Fruit fly (Drosophila melanogaster) whole organism, embryonic: ENCODE data around the gene CG31650.

Experiments used
- Atf-2 ChIP-seq: fragments of 200-800 bp; sonication (Bioruptor generic); optimal IDR thresholded peaks from 2 replicates; lab custom pipeline; 2016; ENCODE audit warnings: missing biosample characterization, missing genetic modification characterization
- Atf6 ChIP-seq: fragments of 200-800 bp; sonication (Bioruptor generic); IDR thresholded peaks from 2 replicates; pipeline ENCODE4 v1.3.6; 2022; ENCODE audit warnings: missing biosample characterization, missing genetic modification characterization
- Bteb2 ChIP-seq: fragments of 200-800 bp; sonication (Bioruptor generic); optimal IDR thresholded peaks from 2 replicates; lab custom pipeline; 2016; ENCODE audit warnings: missing biosample characterization, missing genetic modification characterization
- CG10462 ChIP-seq: fragments of 200-800 bp; sonication (Bioruptor generic); optimal IDR thresholded peaks from 2 replicates; lab custom pipeline; 2016; ENCODE audit warnings: missing biosample characterization, missing genetic modification characterization
- CG10543 ChIP-seq: fragments of 200-800 bp; sonication (Bioruptor generic); optimal IDR thresholded peaks from 3 replicates; lab custom pipeline; 2017; ENCODE audit warnings: missing biosample characterization, mild to moderate bottlenecking, missing genetic modification characterization, moderate library complexity
- CG11085 ChIP-seq: fragments of 200-800 bp; sonication (Bioruptor generic); IDR thresholded peaks from 2 replicates; pipeline ENCODE4 v1.3.6; 2022; ENCODE audit warnings: missing biosample characterization, missing genetic modification characterization
- CG12104 ChIP-seq: fragments of 200-800 bp; sonication (Bioruptor generic); optimal IDR thresholded peaks from 3 replicates; lab custom pipeline; 2016; ENCODE audit warnings: missing biosample characterization, missing genetic modification characterization
- CG12391 ChIP-seq: fragments of 200-800 bp; sonication (Bioruptor generic); optimal IDR thresholded peaks from 3 replicates; lab custom pipeline; 2018; ENCODE audit warnings: missing biosample characterization, mild to moderate bottlenecking, missing genetic modification characterization, moderate library complexity
- CG14441 ChIP-seq: fragments of 200-800 bp; sonication (Bioruptor generic); IDR thresholded peaks from 2 replicates; pipeline ENCODE4 v1.3.6; 2022; ENCODE audit warnings: missing biosample characterization, missing genetic modification characterization
- CG15514 ChIP-seq: fragments of 200-800 bp; sonication (Bioruptor generic); optimal IDR thresholded peaks from 3 replicates; lab custom pipeline; 2017; ENCODE audit warnings: missing biosample characterization, missing genetic modification characterization, mild to moderate bottlenecking, moderate library complexity, missing genetic modification reagents
- CG15696 ChIP-seq: fragments of 200-800 bp; sonication (Bioruptor generic); optimal IDR thresholded peaks from 2 replicates; lab custom pipeline; 2019; ENCODE audit warnings: missing biosample characterization, mild to moderate bottlenecking, missing genetic modification characterization, moderate library complexity
- CG16863 ChIP-seq: fragments of 200-800 bp; sonication (Bioruptor generic); optimal IDR thresholded peaks from 3 replicates; lab custom pipeline; 2016; ENCODE audit warnings: missing biosample characterization, missing genetic modification characterization
- CG17328 ChIP-seq: fragments of 200-800 bp; sonication (Bioruptor generic); IDR thresholded peaks from 2 replicates; pipeline ENCODE4 v1.3.6; 2022; ENCODE audit warnings: missing biosample characterization, missing genetic modification characterization
- CG17829 ChIP-seq: fragments of 200-800 bp; optimal IDR thresholded peaks from 2 replicates; lab custom pipeline; 2019; ENCODE audit warnings: missing biosample characterization, mild to moderate bottlenecking, missing genetic modification characterization, moderate library complexity
- CG30431 ChIP-seq: fragments of 200-800 bp; sonication (Bioruptor generic); optimal IDR thresholded peaks from 2 replicates; lab custom pipeline; 2017; ENCODE audit warnings: missing biosample characterization, missing genetic modification characterization
- CG31388 ChIP-seq: fragments of 200-800 bp; sonication (Bioruptor generic); optimal IDR thresholded peaks from 2 replicates; lab custom pipeline; 2016; ENCODE audit warnings: missing biosample characterization, missing genetic modification characterization
- CG3847 ChIP-seq: fragments of 200-800 bp; sonication (Bioruptor generic); IDR thresholded peaks from 2 replicates; pipeline ENCODE4 v1.3.6; 2022; ENCODE audit warnings: missing biosample characterization, missing genetic modification characterization
- CG5180 ChIP-seq: fragments of 200-800 bp; sonication (Bioruptor generic); optimal IDR thresholded peaks from 3 replicates; lab custom pipeline; 2017; ENCODE audit warnings: missing biosample characterization, missing genetic modification characterization, mild to moderate bottlenecking, moderate library complexity, missing genetic modification reagents
- CG5953 ChIP-seq: fragments of 200-800 bp; sonication (Bioruptor generic); IDR thresholded peaks from 2 replicates; pipeline ENCODE4 v1.3.6; 2022; ENCODE audit warnings: missing biosample characterization, missing genetic modification characterization
- CG6272 ChIP-seq: fragments of 200-800 bp; sonication (Bioruptor generic); IDR thresholded peaks from 2 replicates; pipeline ENCODE4 v1.3.6; 2022; ENCODE audit warnings: missing biosample characterization, missing genetic modification characterization
- CG6683 ChIP-seq: fragments of 200-800 bp; sonication (Bioruptor generic); optimal IDR thresholded peaks from 2 replicates; lab custom pipeline; 2017; ENCODE audit warnings: missing biosample characterization, mild to moderate bottlenecking, missing genetic modification characterization, missing genetic modification reagents
- CG7556 ChIP-seq: fragments of 200-800 bp; sonication (Bioruptor generic); optimal IDR thresholded peaks from 2 replicates; lab custom pipeline; 2017; ENCODE audit warnings: missing biosample characterization, mild to moderate bottlenecking, missing genetic modification characterization
- CG7745 ChIP-seq: fragments of 200-800 bp; sonication (Bioruptor generic); optimal IDR thresholded peaks from 2 replicates; lab custom pipeline; 2018; ENCODE audit warnings: missing biosample characterization, mild to moderate bottlenecking, missing genetic modification characterization, moderate library complexity
- D19B ChIP-seq: fragments of 200-800 bp; sonication (Bioruptor generic); optimal IDR thresholded peaks from 2 replicates; lab custom pipeline; 2017; ENCODE audit warnings: missing biosample characterization, mild to moderate bottlenecking, missing genetic modification characterization
- Hr3 ChIP-seq: fragments of 200-800 bp; sonication (Bioruptor generic); optimal IDR thresholded peaks from 3 replicates; lab custom pipeline; 2016; ENCODE audit warnings: missing biosample characterization, missing genetic modification characterization
- Lpt ChIP-seq: fragments of >200 bp; optimal IDR thresholded peaks from 2 replicates; lab custom pipeline; 2018; ENCODE audit warnings: missing biosample characterization, missing genetic modification characterization
- abd-A ChIP-seq: fragments of 200-800 bp; sonication (Bioruptor generic); optimal IDR thresholded peaks from 3 replicates; lab custom pipeline; 2019; ENCODE audit warnings: missing biosample characterization, mild to moderate bottlenecking, missing genetic modification characterization, moderate library complexity
- ap ChIP-seq: fragments of 200-800 bp; sonication (Bioruptor generic); IDR thresholded peaks from 2 replicates; pipeline ENCODE4 v1.3.6; 2022; ENCODE audit warnings: missing biosample characterization, missing genetic modification characterization
- btn ChIP-seq: fragments of 200-800 bp; sonication (Bioruptor generic); optimal IDR thresholded peaks from 2 replicates; lab custom pipeline; 2016; ENCODE audit warnings: missing biosample characterization, missing genetic modification characterization
- crp ChIP-seq, 2 experiments: fragments of 200-800 bp; sonication (Bioruptor generic); optimal IDR thresholded peaks; 2 replicates in 1 of 2; 3 replicates in 1 of 2; lab custom pipeline; 2017; ENCODE audit warnings: missing biosample characterization in 2 of 2, missing genetic modification characterization in 2 of 2, mild to moderate bottlenecking in 1 of 2, moderate library complexity in 1 of 2
- eve ChIP-seq, 2 experiments: fragments of >200 bp; optimal IDR thresholded peaks; 2 replicates each; lab custom pipeline; 2017; ENCODE audit warnings: missing biosample characterization in 2 of 2, missing genetic modification characterization in 2 of 2
- gro ChIP-seq: fragments of 200-800 bp; sonication (Bioruptor generic); optimal IDR thresholded peaks from 2 replicates; lab custom pipeline; 2016; ENCODE audit warnings: missing biosample characterization, missing genetic modification characterization
- hbn ChIP-seq: fragments of 200-800 bp; sonication (Bioruptor generic); IDR thresholded peaks from 2 replicates; pipeline ENCODE4 v1.3.6; 2022; ENCODE audit warnings: missing biosample characterization, missing genetic modification characterization; ENCODE audit not compliant: partially characterized antibody
- hth ChIP-seq: fragments of >200 bp; optimal IDR thresholded peaks from 2 replicates; lab custom pipeline; 2017; ENCODE audit warnings: inconsistent platforms
- ind ChIP-seq: fragments of 200-800 bp; sonication (Bioruptor generic); optimal IDR thresholded peaks from 3 replicates; lab custom pipeline; 2016; ENCODE audit warnings: missing biosample characterization, missing genetic modification characterization
- jigr1 ChIP-seq: fragments of 200-800 bp; sonication (Bioruptor generic); IDR thresholded peaks from 3 replicates; pipeline ENCODE4 v1.3.6; 2022; ENCODE audit warnings: missing biosample characterization, missing genetic modification characterization
- lmd ChIP-seq: fragments of 200-800 bp; sonication (Bioruptor generic); IDR thresholded peaks from 2 replicates; pipeline ENCODE4 v1.3.6; 2022; ENCODE audit warnings: missing biosample characterization, missing genetic modification characterization
- lov ChIP-seq, 2 experiments: fragments of 200-800 bp in 1 of 2; fragments of >200 bp in 1 of 2; sonication (Bioruptor generic) in 1 of 2; IDR thresholded peaks in 1 of 2; optimal IDR thresholded peaks in 1 of 2; 2 replicates in 1 of 2; 3 replicates in 1 of 2; pipeline versions ENCODE4 v1.3.6 to Lab custom; 2017 to 2022; ENCODE audit warnings: missing biosample characterization in 1 of 2, missing genetic modification characterization in 1 of 2
- luna ChIP-seq: fragments of 200-800 bp; sonication (Bioruptor generic); optimal IDR thresholded peaks from 2 replicates; lab custom pipeline; 2016; ENCODE audit warnings: missing biosample characterization, missing genetic modification characterization
- nau ChIP-seq: fragments of 200-800 bp; sonication (Bioruptor generic); optimal IDR thresholded peaks from 3 replicates; lab custom pipeline; 2017; ENCODE audit warnings: missing biosample characterization, mild to moderate bottlenecking, missing genetic modification characterization, missing genetic modification reagents
- onecut ChIP-seq: fragments of 200-800 bp; sonication (Bioruptor generic); IDR thresholded peaks from 2 replicates; pipeline ENCODE4 v1.3.6; 2022; ENCODE audit warnings: missing biosample characterization, missing genetic modification characterization
- pb ChIP-seq: fragments of 200-800 bp; sonication (Bioruptor generic); optimal IDR thresholded peaks from 3 replicates; lab custom pipeline; 2016; ENCODE audit warnings: missing biosample characterization, missing genetic modification characterization
- repo ChIP-seq: fragments of 200-800 bp; sonication (Bioruptor generic); optimal IDR thresholded peaks from 2 replicates; lab custom pipeline; 2016; ENCODE audit warnings: missing biosample characterization, missing genetic modification characterization
- row ChIP-seq: fragments of 200-800 bp; sonication (Bioruptor generic); IDR thresholded peaks from 3 replicates; pipeline ENCODE4 v1.3.6; 2022; ENCODE audit warnings: missing biosample characterization, missing genetic modification characterization
- salm ChIP-seq: fragments of 200-800 bp; sonication (Bioruptor generic); optimal IDR thresholded peaks from 2 replicates; lab custom pipeline; 2018; ENCODE audit warnings: missing biosample characterization, mild to moderate bottlenecking, missing genetic modification characterization
- seq ChIP-seq: fragments of 200-800 bp; sonication (Bioruptor generic); IDR thresholded peaks from 2 replicates; pipeline ENCODE4 v1.3.6; 2022; ENCODE audit warnings: missing biosample characterization, missing genetic modification characterization
- sqz ChIP-seq: fragments of 200-800 bp; sonication (Bioruptor generic); optimal IDR thresholded peaks from 3 replicates; lab custom pipeline; 2018; ENCODE audit warnings: missing biosample characterization, mild to moderate bottlenecking, missing genetic modification characterization
- trh ChIP-seq: fragments of 200-800 bp; sonication (Bioruptor generic); optimal IDR thresholded peaks from 2 replicates; lab custom pipeline; 2016; ENCODE audit warnings: missing biosample characterization, missing genetic modification characterization
- zen2 ChIP-seq: fragments of 200-800 bp; sonication (Bioruptor generic); IDR thresholded peaks from 3 replicates; pipeline ENCODE4 v1.3.6; 2022; ENCODE audit warnings: missing biosample characterization, missing genetic modification characterization; ENCODE audit not compliant: partially characterized antibody
- zf30C ChIP-seq: fragments of 200-800 bp; sonication (Bioruptor generic); optimal IDR thresholded peaks from 3 replicates; lab custom pipeline; 2018; ENCODE audit warnings: missing biosample characterization, mild to moderate bottlenecking, missing genetic modification characterization
- zfh2 ChIP-seq: fragments of 200-800 bp; sonication (Bioruptor generic); optimal IDR thresholded peaks from 2 replicates; lab custom pipeline; 2016; ENCODE audit warnings: missing biosample characterization, missing genetic modification characterization

The CG31650 gene

DNA sequence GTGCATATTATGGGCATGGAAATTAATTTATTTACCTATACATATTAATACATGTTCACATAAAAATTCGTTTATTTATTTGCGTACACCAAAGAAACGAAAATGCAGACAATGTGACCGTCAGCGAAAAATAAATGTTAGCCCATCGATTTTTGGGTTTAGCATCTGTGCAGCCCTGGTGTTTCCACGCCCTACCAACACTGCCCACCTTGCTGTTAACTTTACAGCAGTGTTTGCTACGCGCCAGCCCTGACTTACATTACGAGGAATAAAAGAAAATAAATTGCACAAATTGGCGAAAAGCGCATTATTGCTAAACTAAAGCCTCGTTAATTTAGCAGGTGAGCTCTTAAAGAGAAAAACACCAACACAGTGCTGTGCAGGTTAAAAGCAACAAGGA, 1.5 kb downstream of the CG31650 start, which contains the start of the genes CG33995, CG44000 and CG44001 (continued):
- TF ChIP-seq CG3847 (GFP tag; lab: Robert Waterston, UW): peak; percentile 75
- TF ChIP-seq D19B (GFP tag; lab: Kevin White, UChicago): no peak
- no peak for TF ChIP-seq CG15696 (tag; lab: Kevin White, UChicago)
- no peak for TF ChIP-seq nau (GFP tag; lab: Kevin White, UChicago)
- peak; percentile 69 for TF ChIP-seq abd-A (tag; lab: Kevin White, UChicago)
- peak; percentile 8 for TF ChIP-seq Bteb2 (GFP tag; lab: Kevin White, UChicago)
- TF ChIP-seq CG15514 (GFP tag; lab: Kevin White, UChicago): peak; percentile 84
- TF ChIP-seq pb (GFP tag; lab: Kevin White, UChicago): no peak
- TF ChIP-seq seq (GFP tag; lab: Robert Waterston, UW): no peak
- no peak for TF ChIP-seq CG7745
- no peak for TF ChIP-seq CG6683 (GFP tag; lab: Kevin White, UChicago)
- peak; percentile 59 for TF ChIP-seq CG17829 (tag; lab: Kevin White, UChicago)
- TF ChIP-seq luna (GFP tag; lab: Kevin White, UChicago): peak; percentile 17
- TF ChIP-seq hth (lab: Kevin White, UChicago): no peak
- TF ChIP-seq crp (GFP tag; optimal IDR thresholded peaks at IDR 0.05; lab: Kevin White, UChicago): peak in 1 of 2 experiments; percentile 70
- no peak; the same call in 1 of the 2 replicates for TF ChIP-seq CG17328 (GFP tag; lab: Robert Waterston, UW)
- no peak for TF ChIP-seq salm (tag; lab: Kevin White, UChicago)
- TF ChIP-seq jigr1 (GFP tag; lab: Robert Waterston, UW): no peak
- no peak for TF ChIP-seq eve (GFP tag; optimal IDR thresholded peaks at IDR 0.05; lab: Kevin White, UChicago)
- peak; percentile 27; the same call in 1 of the 2 replicates for TF ChIP-seq lmd (GFP tag; lab: Robert Waterston, UW)
- peak; percentile 47 for TF ChIP-seq CG10543 (GFP tag; lab: Kevin White, UChicago)
- TF ChIP-seq ind (GFP tag; lab: Kevin White, UChicago): peak; percentile 51
- no peak for TF ChIP-seq Atf-2 (GFP tag; lab: Kevin White, UChicago)
- peak; percentile 0 for TF ChIP-seq CG16863
- peak; percentile 39; the same call in 2 of the 3 replicates for TF ChIP-seq row (GFP tag; lab: Robert Waterston, UW)
- TF ChIP-seq ap (GFP tag; lab: Robert Waterston, UW): no peak
- TF ChIP-seq hbn (GFP tag; lab: Robert Waterston, UW): no peak
- no peak for TF ChIP-seq Lpt
- peak; percentile 25; the same call in 1 of the 2 replicates for TF ChIP-seq CG14441
- TF ChIP-seq zen2 (GFP tag; lab: Robert Waterston, UW): no peak
- peak; percentile 23 for TF ChIP-seq sqz (GFP tag; lab: Kevin White, UChicago)
- TF ChIP-seq Hr3 (GFP tag; lab: Kevin White, UChicago): peak; percentile 46
- no peak for TF ChIP-seq CG6272 (GFP tag; lab: Robert Waterston, UW)
- TF ChIP-seq repo (GFP tag; lab: Kevin White, UChicago): peak; percentile 54
- TF ChIP-seq btn (GFP tag; lab: Kevin White, UChicago): peak; percentile 4
- no peak for TF ChIP-seq zf30C (GFP tag; lab: Kevin White, UChicago)
- peak; percentile 53 for TF ChIP-seq CG12391
- no peak for TF ChIP-seq CG30431 (GFP tag; lab: Kevin White, UChicago)
- TF ChIP-seq CG5953 (GFP tag; lab: Robert Waterston, UW): no peak
- peak; percentile 98 for TF ChIP-seq onecut (GFP tag; lab: Robert Waterston, UW)
- no peak for TF ChIP-seq trh (GFP tag; lab: Kevin White, UChicago)
- TF ChIP-seq gro (GFP tag; lab: Kevin White, UChicago): peak; percentile 45
- peak; percentile 39; the same call in 1 of the 2 replicates for TF ChIP-seq CG11085 (GFP tag; lab: Robert Waterston, UW)
- no peak for TF ChIP-seq Atf6 (GFP tag; lab: Robert Waterston, UW)
- TF ChIP-seq CG12104 (GFP tag; lab: Kevin White, UChicago): no peak
- peak; percentile 17 for TF ChIP-seq CG7556 (GFP tag; lab: Kevin White, UChicago)
- TF ChIP-seq CG10462 (GFP tag; lab: Kevin White, UChicago): no peak
- no peak for TF ChIP-seq CG31388 (GFP tag; lab: Kevin White, UChicago)
- TF ChIP-seq lov (optimal IDR thresholded peaks at IDR 0.05; lab: Kevin White, UChicago): no peak
- TF ChIP-seq lov (GFP tag; IDR thresholded peaks at IDR 0.05; lab: Robert Waterston, UW): no peak
- peak; percentile 64 for TF ChIP-seq zfh2 (GFP tag; lab: Kevin White, UChicago)
- no peak for TF ChIP-seq CG5180 (GFP tag; lab: Kevin White, UChicago)
